Worm (Caenorhabditis elegans) whole organism, L1 larva: ENCODE results near the gene M7.8.

Experiments used
- C04F5.9 ChIP-seq: sonication (generic microtip); optimal IDR thresholded peaks from 2 replicates; lab custom pipeline; 2016; ENCODE audit warnings: missing genetic modification characterization, missing compliant biosample characterization
- C34B4.2 ChIP-seq: sonication (generic microtip); optimal IDR thresholded peaks from 2 replicates; lab custom pipeline; 2017; ENCODE audit warnings: mild to moderate bottlenecking, missing genetic modification characterization, missing compliant biosample characterization
- alr-1 ChIP-seq: fragments of 200-800 bp; sonication (Bioruptor generic); optimal IDR thresholded peaks from 2 replicates; lab custom pipeline; 2018; ENCODE audit warnings: borderline replicate concordance, mild to moderate bottlenecking, missing genetic modification characterization, missing compliant biosample characterization
- ceh-88 ChIP-seq: fragments of 200-800 bp; sonication (Bioruptor generic); IDR thresholded peaks from 2 replicates; pipeline ENCODE4 v1.3.6; 2022; ENCODE audit warnings: missing genetic modification characterization, missing compliant biosample characterization
- ces-1 ChIP-seq: fragments of 150-350 bp; optimal IDR thresholded peaks from 2 replicates; lab custom pipeline; 2014; ENCODE audit warnings: missing biosample characterization, missing genetic modification reagents, missing genetic modification characterization
- dsc-1 ChIP-seq: sonication (generic microtip); optimal IDR thresholded peaks from 2 replicates; lab custom pipeline; 2016; ENCODE audit warnings: mild to moderate bottlenecking, missing genetic modification characterization, missing compliant biosample characterization
- efl-1 ChIP-seq, 4 experiments: fragments of 150-350 bp; optimal IDR thresholded peaks in 3 of 4; peaks in 1 of 4; 1 replicate in 1 of 4; 2 replicates in 3 of 4; lab custom pipeline; 2014; ENCODE audit warnings: missing biosample characterization in 2 of 4, missing genetic modification characterization in 2 of 4, missing genetic modification reagents in 2 of 4
- egl-13 ChIP-seq: sonication (generic microtip); optimal IDR thresholded peaks from 2 replicates; lab custom pipeline; 2016; ENCODE audit warnings: missing genotype, missing genetic modification reagents, missing genetic modification characterization, missing compliant biosample characterization
- elt-2 ChIP-seq: sonication (generic microtip); optimal IDR thresholded peaks from 2 replicates; lab custom pipeline; 2016; ENCODE audit warnings: missing genetic modification characterization, mild to moderate bottlenecking, inconsistent platforms, missing compliant biosample characterization, missing genetic modification reagents
- elt-3 ChIP-seq, 6 experiments: fragments of 150-350 bp in 1 of 6; sonication (generic microtip); optimal IDR thresholded peaks; 2 replicates each; lab custom pipeline; 2017 to 2018; ENCODE audit warnings: missing biosample characterization in 6 of 6, missing genetic modification characterization in 6 of 6, inconsistent platforms in 1 of 6
- fos-1 ChIP-seq: fragments of 150-350 bp; optimal IDR thresholded peaks from 2 replicates; lab custom pipeline; 2014; ENCODE audit warnings: missing biosample characterization, missing genetic modification characterization
- hlh-17 ChIP-seq: fragments of 200-800 bp; sonication (Bioruptor generic); optimal IDR thresholded peaks from 2 replicates; lab custom pipeline; 2018; ENCODE audit warnings: missing genetic modification characterization, mild to moderate bottlenecking, missing compliant biosample characterization, moderate library complexity, borderline replicate concordance
- hlh-4 ChIP-seq: sonication (generic microtip); optimal IDR thresholded peaks from 2 replicates; lab custom pipeline; 2016; ENCODE audit warnings: mild to moderate bottlenecking, missing genetic modification characterization, missing compliant biosample characterization
- hpl-2 ChIP-seq: fragments of 150-350 bp; optimal IDR thresholded peaks from 2 replicates; lab custom pipeline; 2014; ENCODE audit warnings: missing biosample characterization, missing genetic modification reagents, missing genetic modification characterization
- jun-1 ChIP-seq: fragments of 150-350 bp; optimal IDR thresholded peaks from 2 replicates; lab custom pipeline; 2014; ENCODE audit warnings: missing biosample characterization, missing genetic modification reagents, missing genetic modification characterization
- lin-14 ChIP-seq: fragments of 200-800 bp; sonication (Bioruptor generic); optimal IDR thresholded peaks from 2 replicates; lab custom pipeline; 2018; ENCODE audit warnings: mild to moderate bottlenecking, missing genetic modification characterization, moderate library complexity, missing compliant biosample characterization
- lin-15B ChIP-seq: fragments of 150-350 bp; sonication (generic microtip); optimal IDR thresholded peaks from 3 replicates; lab custom pipeline; 2014; ENCODE audit warnings: missing biosample characterization, missing genetic modification characterization
- lsy-2 ChIP-seq, 2 experiments: fragments of 150-350 bp; optimal IDR thresholded peaks; 2 replicates each; lab custom pipeline; 2014; ENCODE audit warnings: missing biosample characterization in 2 of 2, missing genetic modification characterization in 2 of 2
- mab-9 ChIP-seq: fragments of 200-800 bp; sonication (Bioruptor generic); IDR thresholded peaks from 2 replicates; pipeline ENCODE4 v1.3.6; 2022; ENCODE audit warnings: missing genetic modification reagents, missing genetic modification characterization, missing compliant biosample characterization
- mdl-1 ChIP-seq, 2 experiments: fragments of 150-350 bp; optimal IDR thresholded peaks; 2 replicates each; lab custom pipeline; 2014 to 2017; ENCODE audit warnings: missing biosample characterization in 2 of 2, missing genetic modification characterization in 2 of 2, inconsistent platforms in 1 of 2
- mef-2 ChIP-seq: fragments of 150-350 bp; optimal IDR thresholded peaks from 2 replicates; lab custom pipeline; 2014; ENCODE audit warnings: missing biosample characterization, missing genetic modification characterization
- mep-1 ChIP-seq: fragments of 150-350 bp; optimal IDR thresholded peaks from 2 replicates; lab custom pipeline; 2014; ENCODE audit warnings: missing biosample characterization, missing genetic modification characterization
- nhr-11 ChIP-seq: fragments of 150-350 bp; optimal IDR thresholded peaks from 2 replicates; lab custom pipeline; 2014; ENCODE audit warnings: missing biosample characterization, missing genetic modification characterization
- nhr-12 ChIP-seq: sonication (generic microtip); optimal IDR thresholded peaks from 2 replicates; lab custom pipeline; 2017; ENCODE audit warnings: missing biosample characterization, missing genetic modification characterization
- nhr-20 ChIP-seq: sonication (generic microtip); optimal IDR thresholded peaks from 2 replicates; lab custom pipeline; 2016; ENCODE audit warnings: mild to moderate bottlenecking, missing genetic modification characterization, missing compliant biosample characterization
- nhr-47 ChIP-seq: sonication (generic microtip); optimal IDR thresholded peaks from 2 replicates; lab custom pipeline; 2016; ENCODE audit warnings: mild to moderate bottlenecking, missing genetic modification characterization, moderate library complexity, missing compliant biosample characterization
- nhr-71 ChIP-seq: sonication (generic microtip); optimal IDR thresholded peaks from 2 replicates; lab custom pipeline; 2016; ENCODE audit warnings: mild to moderate bottlenecking, missing genetic modification characterization, moderate library complexity, missing compliant biosample characterization
- nhr-77 ChIP-seq: fragments of 150-350 bp; optimal IDR thresholded peaks from 2 replicates; lab custom pipeline; 2014; ENCODE audit warnings: missing biosample characterization, missing genetic modification characterization
- rnt-1 ChIP-seq: sonication (generic microtip); optimal IDR thresholded peaks from 2 replicates; lab custom pipeline; 2016; ENCODE audit warnings: mild to moderate bottlenecking, missing genetic modification characterization, moderate library complexity, missing compliant biosample characterization
- skn-1 ChIP-seq: fragments of 150-350 bp; optimal IDR thresholded peaks from 2 replicates; lab custom pipeline; 2014; ENCODE audit warnings: missing biosample characterization, missing genetic modification characterization
- snpc-4 ChIP-seq: fragments of 150-350 bp; optimal IDR thresholded peaks from 2 replicates; lab custom pipeline; 2014; ENCODE audit warnings: missing biosample characterization, missing genetic modification characterization
- sox-4 ChIP-seq: sonication (generic microtip); optimal IDR thresholded peaks from 2 replicates; lab custom pipeline; 2016; ENCODE audit warnings: missing genetic modification characterization, missing compliant biosample characterization
- sptf-1 ChIP-seq: fragments of 150-350 bp; optimal IDR thresholded peaks from 2 replicates; lab custom pipeline; 2014; ENCODE audit warnings: missing biosample characterization, missing genetic modification characterization
- tlp-1 ChIP-seq: fragments of 150-350 bp; optimal IDR thresholded peaks from 2 replicates; lab custom pipeline; 2014; ENCODE audit warnings: missing biosample characterization, missing genetic modification characterization
- unc-62 ChIP-seq: fragments of 150-350 bp; optimal IDR thresholded peaks from 2 replicates; lab custom pipeline; 2014; ENCODE audit warnings: missing biosample characterization, missing genetic modification reagents, missing genetic modification characterization
- ztf-11 ChIP-seq, 2 experiments: sonication (generic microtip); optimal IDR thresholded peaks; 2 replicates each; lab custom pipeline; 2016 to 2017; ENCODE audit warnings: missing genetic modification characterization in 2 of 2, missing biosample characterization in 1 of 2, missing compliant biosample characterization in 1 of 2
- ztf-4 ChIP-seq: fragments of 150-350 bp; optimal IDR thresholded peaks from 2 replicates; lab custom pipeline; 2014; ENCODE audit warnings: missing biosample characterization, missing genetic modification characterization

M7.8 gene

DNA sequence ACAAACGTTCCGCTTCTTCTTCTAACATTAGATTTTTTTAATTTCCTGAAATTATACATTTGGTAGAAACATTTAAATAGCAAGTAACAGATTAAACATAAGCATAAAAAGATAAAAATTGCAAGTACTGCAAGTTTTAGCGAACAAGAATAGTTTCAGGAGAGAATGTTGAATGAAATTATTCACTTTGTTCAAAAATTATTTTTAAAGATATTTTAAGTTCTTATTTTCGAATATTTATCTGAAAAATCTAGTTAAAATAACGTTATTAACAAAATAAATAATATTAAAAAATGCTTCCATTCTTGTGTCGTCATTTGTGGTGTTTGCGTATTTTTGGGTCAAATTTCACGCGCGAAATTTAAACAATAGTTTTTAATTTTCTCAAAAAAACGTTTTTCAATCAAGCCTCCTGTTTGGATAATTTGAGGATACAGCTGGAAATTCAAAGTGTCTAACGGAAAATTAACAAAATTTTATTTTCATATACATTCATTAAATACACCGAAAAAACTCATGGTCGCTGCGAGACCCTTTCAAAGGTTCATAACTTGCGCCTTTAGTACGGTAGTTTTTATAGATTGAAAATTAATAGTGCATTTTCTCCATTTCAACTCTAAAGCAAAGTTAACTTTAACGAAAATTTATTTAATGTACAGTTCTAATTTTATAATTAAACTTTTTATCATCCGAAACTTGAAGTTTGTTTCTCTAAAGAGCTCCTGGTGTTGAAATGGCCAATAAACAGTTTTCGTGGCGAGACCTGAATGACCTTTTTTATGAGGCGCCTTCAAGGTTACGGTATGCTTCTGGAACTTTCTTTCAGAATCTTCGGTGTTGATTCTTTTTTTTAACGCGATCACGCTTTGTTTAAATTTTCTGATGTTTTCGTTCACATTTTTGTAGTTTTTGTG is 47.7 kb upstream of the M7.8 start, which contains the start of gene skih-2 (continued):
- TF ChIP-seq mep-1 (tag; lab: Kevin White, UChicago) (peak; percentile 70), snpc-4 (tag; lab: Kevin White, UChicago) (peak; percentile 20), sox-4 (no peak), skn-1 (tag; lab: Kevin White, UChicago) (peak; percentile 56), lsy-2 (tag; optimal IDR thresholded peaks at IDR 0.05; lab: Kevin White, UChicago) (peak; percentile 80 to 86), elt-3 (tag; optimal IDR thresholded peaks at IDR 0.05; lab: Kevin White, UChicago) (no peak)

DNA sequence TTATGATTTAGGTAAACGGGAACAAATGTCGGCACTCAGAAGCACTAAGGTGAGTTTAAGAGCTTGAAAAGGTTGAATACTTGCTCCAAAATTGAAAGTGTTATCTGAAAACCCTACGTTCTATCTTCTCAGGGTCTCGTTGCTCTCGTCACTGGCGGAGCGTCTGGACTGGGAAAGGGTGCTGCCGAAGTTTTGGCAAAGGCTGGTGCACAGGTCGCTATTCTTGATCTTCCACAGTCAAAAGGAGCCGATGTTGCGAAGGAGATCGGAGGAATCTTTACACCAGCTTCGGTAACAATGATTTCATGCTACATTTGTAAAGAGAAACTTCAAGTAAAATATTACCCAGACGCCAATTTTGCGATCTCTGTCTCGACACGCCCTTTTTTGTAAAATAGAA is 36.4 kb upstream of the M7.8 start, which contains the start of gene ard-1:
Gene ard-1 (plus strand): TSS at position 12 of the 400 bp plus-strand sequence.
- no peak for TF ChIP-seq mab-9 (GFP tag; lab: Robert Waterston, UW)
- no peak for TF ChIP-seq rnt-1 (tag; lab: Kevin White, UChicago)
- no peak for TF ChIP-seq sptf-1
- TF ChIP-seq nhr-77 (tag; lab: Kevin White, UChicago) = no peak
- TF ChIP-seq C34B4.2 (tag; lab: Kevin White, UChicago) = no peak
- no peak for TF ChIP-seq nhr-20 (tag; lab: Kevin White, UChicago)
- TF ChIP-seq ztf-4 = no peak
- TF ChIP-seq unc-62 (GFP tag; lab: Kevin White, UChicago) = no peak
- no peak for TF ChIP-seq mef-2 (tag; lab: Kevin White, UChicago)
- TF ChIP-seq fos-1 = no peak
- no peak for TF ChIP-seq lin-15B (tag; lab: Kevin White, UChicago)
- TF ChIP-seq jun-1 (tag; lab: Kevin White, UChicago) = no peak
- no peak for TF ChIP-seq hlh-4 (tag; lab: Kevin White, UChicago)
- TF ChIP-seq ces-1 = no peak
- no peak for TF ChIP-seq egl-13 (tag; lab: Kevin White, UChicago)

DNA sequence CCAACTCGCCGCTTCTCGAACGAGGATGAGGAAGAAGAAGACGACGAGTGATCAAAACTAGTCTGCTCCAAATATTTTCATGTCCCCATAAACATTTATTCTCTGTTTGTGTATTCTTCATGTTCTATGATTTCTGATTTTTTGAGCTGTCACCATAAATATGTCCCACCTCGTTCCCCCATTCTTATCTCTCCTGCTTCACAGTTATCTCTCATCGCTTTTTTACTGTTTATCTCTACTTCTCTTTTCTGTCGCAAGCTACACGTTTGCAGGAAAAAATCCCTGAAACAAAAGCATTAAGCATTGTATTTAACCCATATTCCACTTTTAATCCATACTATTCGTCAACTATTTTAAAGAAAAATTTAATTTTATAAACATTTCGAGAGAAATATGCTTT is 35.9 kb upstream of the M7.8 start:
- TF ChIP-seq nhr-71 (tag; lab: Kevin White, UChicago) (peak; percentile 8), lsy-2 (tag; optimal IDR thresholded peaks at IDR 0.05; lab: Kevin White, UChicago) (peak in 1 of 2 experiments; percentile 28), rnt-1 (tag; lab: Kevin White, UChicago) (peak; percentile 31), efl-1 (optimal IDR thresholded peaks at IDR 0.05; lab: Kevin White, UChicago) (no peak), efl-1 (GFP tag; optimal IDR thresholded peaks at IDR 0.05 in 1 of 2; lab: Kevin White, UChicago) (peak in 1 of 2 experiments; percentile 66), nhr-11 (no peak), elt-2 (tag; lab: Kevin White, UChicago) (peak; percentile 1), dsc-1 (tag; lab: Kevin White, UChicago) (no peak)
- TF ChIP-seq, all 84 proteins: peak for 5

DNA sequence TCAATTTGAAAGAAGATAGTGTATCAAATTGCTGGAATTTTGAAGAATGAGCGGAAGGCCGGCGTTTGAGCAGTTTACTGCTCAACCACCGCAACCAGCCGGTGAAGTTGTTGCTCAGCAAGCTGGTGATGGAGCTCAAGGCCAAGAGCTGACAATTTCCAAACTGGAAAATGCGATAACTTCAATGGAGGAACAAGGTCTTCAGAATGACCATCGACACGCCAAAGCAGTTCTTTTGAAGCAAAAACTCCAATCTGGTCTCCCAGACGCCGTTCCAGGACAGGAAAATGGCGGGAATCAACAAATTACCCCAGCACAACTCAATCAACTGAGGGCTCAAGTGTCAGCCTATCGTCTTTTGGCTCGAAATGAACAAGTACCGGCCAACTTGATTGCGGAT is 31.1 kb upstream of the M7.8 start:
- TF ChIP-seq ceh-88 (GFP tag; lab: Robert Waterston, UW) = no peak
- no peak for TF ChIP-seq nhr-12 (tag; lab: Kevin White, UChicago)
- TF ChIP-seq ces-1 = no peak
- no peak for TF ChIP-seq nhr-47 (tag; lab: Kevin White, UChicago)
- no peak for TF ChIP-seq mdl-1 (tag; optimal IDR thresholded peaks at IDR 0.05; lab: Kevin White, UChicago)
- TF ChIP-seq ztf-11 (tag; optimal IDR thresholded peaks at IDR 0.05; lab: Kevin White, UChicago) = no peak

DNA sequence TGAATTAATAATTGTTTCAGACTA is 30.9 kb upstream of the M7.8 start, which contains the start of gene swsn-4:
Gene swsn-4 (plus strand): TSS at position 21 of the 24 bp plus-strand sequence.
- TF ChIP-seq mab-9 (GFP tag; lab: Robert Waterston, UW) (no peak), alr-1 (tag; lab: Kevin White, UChicago) (no peak), hpl-2 (GFP tag; lab: Kevin White, UChicago) (no peak), tlp-1 (tag; lab: Kevin White, UChicago) (no peak), C04F5.9 (tag; lab: Kevin White, UChicago) (no peak), C34B4.2 (tag; lab: Kevin White, UChicago) (no peak), hlh-17 (GFP tag; lab: Kevin White, UChicago) (no peak), snpc-4 (tag; lab: Kevin White, UChicago) (no peak), lsy-2 (tag; optimal IDR thresholded peaks at IDR 0.05; lab: Kevin White, UChicago) (no peak), lin-14 (GFP tag; lab: Kevin White, UChicago) (no peak)
